Worm (Caenorhabditis elegans) whole organism, L1 larva: ENCODE data around the gene dpff-1.

Source experiments
- C04F5.9 ChIP-seq: sonication (generic microtip); optimal IDR thresholded peaks from 2 replicates; lab custom pipeline; 2016; ENCODE audit warnings: missing genetic modification characterization, missing compliant biosample characterization
- aha-1 ChIP-seq: fragments of 150-350 bp; optimal IDR thresholded peaks from 2 replicates; lab custom pipeline; 2014; ENCODE audit warnings: missing biosample characterization, missing genetic modification characterization
- alr-1 ChIP-seq: fragments of 200-800 bp; sonication (Bioruptor generic); optimal IDR thresholded peaks from 2 replicates; lab custom pipeline; 2018; ENCODE audit warnings: borderline replicate concordance, mild to moderate bottlenecking, missing genetic modification characterization, missing compliant biosample characterization
- aly-2 ChIP-seq: fragments of 150-350 bp; optimal IDR thresholded peaks from 2 replicates; lab custom pipeline; 2014; ENCODE audit warnings: missing biosample characterization, missing genetic modification characterization
- ama-1 ChIP-seq: fragments of 150-350 bp; optimal IDR thresholded peaks from 2 replicates; lab custom pipeline; 2014
- blmp-1 ChIP-seq: fragments of 150-350 bp; optimal IDR thresholded peaks from 2 replicates; lab custom pipeline; 2014; ENCODE audit warnings: missing biosample characterization, missing genetic modification characterization
- ceh-82 ChIP-seq, 3 experiments: fragments of 150-350 bp in 1 of 3; sonication (generic microtip) in 2 of 3; optimal IDR thresholded peaks; 2 replicates each; lab custom pipeline; 2014 to 2017; ENCODE audit warnings: missing biosample characterization in 3 of 3, missing genetic modification characterization in 3 of 3
- efl-1 ChIP-seq, 4 experiments: fragments of 150-350 bp; optimal IDR thresholded peaks in 3 of 4; peaks in 1 of 4; 1 replicate in 1 of 4; 2 replicates in 3 of 4; lab custom pipeline; 2014; ENCODE audit warnings: missing biosample characterization in 2 of 4, missing genetic modification characterization in 2 of 4, missing genetic modification reagents in 2 of 4
- efl-3 ChIP-seq: fragments of 200-800 bp; sonication (Bioruptor generic); optimal IDR thresholded peaks from 2 replicates; lab custom pipeline; 2018; ENCODE audit warnings: mild to moderate bottlenecking, missing genetic modification characterization, missing compliant biosample characterization
- egl-13 ChIP-seq: sonication (generic microtip); optimal IDR thresholded peaks from 2 replicates; lab custom pipeline; 2016; ENCODE audit warnings: missing genotype, missing genetic modification reagents, missing genetic modification characterization, missing compliant biosample characterization
- elt-2 ChIP-seq: sonication (generic microtip); optimal IDR thresholded peaks from 2 replicates; lab custom pipeline; 2016; ENCODE audit warnings: missing genetic modification characterization, mild to moderate bottlenecking, inconsistent platforms, missing compliant biosample characterization, missing genetic modification reagents
- elt-3 ChIP-seq, 6 experiments: fragments of 150-350 bp in 1 of 6; sonication (generic microtip); optimal IDR thresholded peaks; 2 replicates each; lab custom pipeline; 2017 to 2018; ENCODE audit warnings: missing biosample characterization in 6 of 6, missing genetic modification characterization in 6 of 6, inconsistent platforms in 1 of 6
- ets-5 ChIP-seq: fragments of 200-800 bp; sonication (Bioruptor generic); IDR thresholded peaks from 2 replicates; pipeline ENCODE4 v1.3.6; 2022; ENCODE audit warnings: missing genetic modification characterization, missing compliant biosample characterization
- fkh-8 ChIP-seq: sonication (generic microtip); optimal IDR thresholded peaks from 2 replicates; lab custom pipeline; 2016; ENCODE audit warnings: mild to moderate bottlenecking, missing genetic modification characterization, missing compliant biosample characterization
- fos-1 ChIP-seq: fragments of 150-350 bp; optimal IDR thresholded peaks from 2 replicates; lab custom pipeline; 2014; ENCODE audit warnings: missing biosample characterization, missing genetic modification characterization
- grh-1 ChIP-seq: fragments of 200-800 bp; sonication (Bioruptor generic); IDR thresholded peaks from 2 replicates; pipeline ENCODE4 v1.3.6; 2022; ENCODE audit warnings: missing genetic modification reagents, missing genetic modification characterization, missing compliant biosample characterization
- hlh-17 ChIP-seq: fragments of 200-800 bp; sonication (Bioruptor generic); optimal IDR thresholded peaks from 2 replicates; lab custom pipeline; 2018; ENCODE audit warnings: missing genetic modification characterization, mild to moderate bottlenecking, missing compliant biosample characterization, moderate library complexity, borderline replicate concordance
- irx-1 ChIP-seq: sonication (generic microtip); optimal IDR thresholded peaks from 2 replicates; lab custom pipeline; 2016; ENCODE audit warnings: missing genetic modification characterization, missing compliant biosample characterization
- jun-1 ChIP-seq: fragments of 150-350 bp; optimal IDR thresholded peaks from 2 replicates; lab custom pipeline; 2014; ENCODE audit warnings: missing biosample characterization, missing genetic modification reagents, missing genetic modification characterization
- lin-13 ChIP-seq: fragments of 150-350 bp; optimal IDR thresholded peaks from 2 replicates; lab custom pipeline; 2014; ENCODE audit warnings: missing biosample characterization, missing genetic modification reagents, missing genetic modification characterization
- lin-14 ChIP-seq: fragments of 200-800 bp; sonication (Bioruptor generic); optimal IDR thresholded peaks from 2 replicates; lab custom pipeline; 2018; ENCODE audit warnings: mild to moderate bottlenecking, missing genetic modification characterization, moderate library complexity, missing compliant biosample characterization
- lin-15B ChIP-seq: fragments of 150-350 bp; sonication (generic microtip); optimal IDR thresholded peaks from 3 replicates; lab custom pipeline; 2014; ENCODE audit warnings: missing biosample characterization, missing genetic modification characterization
- lin-35 ChIP-seq, 2 experiments: fragments of 150-350 bp; optimal IDR thresholded peaks; 2 replicates each; lab custom pipeline; 2014; ENCODE audit warnings: missing biosample characterization in 2 of 2, missing genetic modification characterization in 2 of 2, missing genetic modification reagents in 2 of 2
- lin-39 ChIP-seq: fragments of 150-350 bp; optimal IDR thresholded peaks from 2 replicates; lab custom pipeline; 2014; ENCODE audit warnings: missing biosample characterization, missing genetic modification reagents, missing genetic modification characterization
- lsy-2 ChIP-seq, 2 experiments: fragments of 150-350 bp; optimal IDR thresholded peaks; 2 replicates each; lab custom pipeline; 2014; ENCODE audit warnings: missing biosample characterization in 2 of 2, missing genetic modification characterization in 2 of 2
- mef-2 ChIP-seq: fragments of 150-350 bp; optimal IDR thresholded peaks from 2 replicates; lab custom pipeline; 2014; ENCODE audit warnings: missing biosample characterization, missing genetic modification characterization
- mep-1 ChIP-seq: fragments of 150-350 bp; optimal IDR thresholded peaks from 2 replicates; lab custom pipeline; 2014; ENCODE audit warnings: missing biosample characterization, missing genetic modification characterization
- nhr-12 ChIP-seq: sonication (generic microtip); optimal IDR thresholded peaks from 2 replicates; lab custom pipeline; 2017; ENCODE audit warnings: missing biosample characterization, missing genetic modification characterization
- nhr-20 ChIP-seq: sonication (generic microtip); optimal IDR thresholded peaks from 2 replicates; lab custom pipeline; 2016; ENCODE audit warnings: mild to moderate bottlenecking, missing genetic modification characterization, missing compliant biosample characterization
- nhr-237 ChIP-seq: fragments of 150-350 bp; optimal IDR thresholded peaks from 2 replicates; lab custom pipeline; 2014; ENCODE audit warnings: missing biosample characterization, missing genetic modification characterization
- nhr-47 ChIP-seq: sonication (generic microtip); optimal IDR thresholded peaks from 2 replicates; lab custom pipeline; 2016; ENCODE audit warnings: mild to moderate bottlenecking, missing genetic modification characterization, moderate library complexity, missing compliant biosample characterization
- nhr-85 ChIP-seq: sonication (generic microtip); peaks from one replicate; lab custom pipeline; 2016; ENCODE audit warnings: missing genetic modification characterization, inconsistent platforms, missing compliant biosample characterization
- nhr-90 ChIP-seq: sonication (generic microtip); optimal IDR thresholded peaks from 2 replicates; lab custom pipeline; 2016; ENCODE audit warnings: mild to moderate bottlenecking, missing genetic modification characterization, missing compliant biosample characterization; ENCODE audit not compliant: poor library complexity
- pag-3 ChIP-seq: sonication (generic microtip); optimal IDR thresholded peaks from 2 replicates; lab custom pipeline; 2017; ENCODE audit warnings: missing genetic modification characterization, mild to moderate bottlenecking, missing compliant biosample characterization, antibody characterized with exemption, borderline replicate concordance; ENCODE audit not compliant: insufficient read depth
- pax-3 ChIP-seq: fragments of 200-800 bp; sonication (Bioruptor generic); optimal IDR thresholded peaks from 2 replicates; lab custom pipeline; 2018; ENCODE audit warnings: mild to moderate bottlenecking, missing genetic modification characterization, moderate library complexity, missing compliant biosample characterization
- rnt-1 ChIP-seq: sonication (generic microtip); optimal IDR thresholded peaks from 2 replicates; lab custom pipeline; 2016; ENCODE audit warnings: mild to moderate bottlenecking, missing genetic modification characterization, moderate library complexity, missing compliant biosample characterization
- snpc-4 ChIP-seq: fragments of 150-350 bp; optimal IDR thresholded peaks from 2 replicates; lab custom pipeline; 2014; ENCODE audit warnings: missing biosample characterization, missing genetic modification characterization
- sox-4 ChIP-seq: sonication (generic microtip); optimal IDR thresholded peaks from 2 replicates; lab custom pipeline; 2016; ENCODE audit warnings: missing genetic modification characterization, missing compliant biosample characterization
- sup-37 ChIP-seq: fragments of 200-800 bp; sonication (Bioruptor generic); optimal IDR thresholded peaks from 2 replicates; lab custom pipeline; 2018; ENCODE audit warnings: mild to moderate bottlenecking, missing genetic modification characterization, missing compliant biosample characterization
- tlp-1 ChIP-seq: fragments of 150-350 bp; optimal IDR thresholded peaks from 2 replicates; lab custom pipeline; 2014; ENCODE audit warnings: missing biosample characterization, missing genetic modification characterization
- unc-30 ChIP-seq: sonication (generic microtip); optimal IDR thresholded peaks from 2 replicates; lab custom pipeline; 2017; ENCODE audit warnings: missing biosample characterization, missing genetic modification characterization
- unc-62 ChIP-seq: fragments of 150-350 bp; optimal IDR thresholded peaks from 2 replicates; lab custom pipeline; 2014; ENCODE audit warnings: missing biosample characterization, missing genetic modification reagents, missing genetic modification characterization
- unc-98 ChIP-seq: fragments of 200-800 bp; sonication (Bioruptor generic); IDR thresholded peaks from 2 replicates; pipeline ENCODE4 v1.3.6; 2022; ENCODE audit warnings: missing genetic modification characterization, missing compliant biosample characterization
- zag-1 ChIP-seq: fragments of 150-350 bp; optimal IDR thresholded peaks from 2 replicates; lab custom pipeline; 2014; ENCODE audit warnings: missing biosample characterization, missing genetic modification characterization
- ztf-11 ChIP-seq, 2 experiments: sonication (generic microtip); optimal IDR thresholded peaks; 2 replicates each; lab custom pipeline; 2016 to 2017; ENCODE audit warnings: missing genetic modification characterization in 2 of 2, missing biosample characterization in 1 of 2, missing compliant biosample characterization in 1 of 2

Gene dpff-1

ce11 chrIII:5951589-5952378, 45.6 kb upstream of the dpff-1 start (continued):
- TF ChIP-seq sox-4 (tag; lab: Kevin White, UChicago): no peak
- TF ChIP-seq lin-39 (tag; lab: Kevin White, UChicago): no peak
- peak; percentile 12 for TF ChIP-seq nhr-47
- TF ChIP-seq snpc-4 (tag; lab: Kevin White, UChicago): no peak
- peak; percentile 34 to 52 for TF ChIP-seq lsy-2 (tag; optimal IDR thresholded peaks at IDR 0.05; lab: Kevin White, UChicago)
- no peak for TF ChIP-seq efl-3 (GFP tag; lab: Kevin White, UChicago)
- peak; percentile 59 for TF ChIP-seq mep-1 (tag; lab: Kevin White, UChicago)
- no peak for TF ChIP-seq alr-1
- TF ChIP-seq aha-1: no peak
- TF ChIP-seq unc-30 (tag; lab: Kevin White, UChicago): no peak
- no peak for TF ChIP-seq lin-15B (tag; lab: Kevin White, UChicago)
- TF ChIP-seq ztf-11 (tag; optimal IDR thresholded peaks at IDR 0.05; lab: Kevin White, UChicago): no peak
- no peak for TF ChIP-seq jun-1 (tag; lab: Kevin White, UChicago)
- TF ChIP-seq sup-37 (GFP tag; lab: Kevin White, UChicago): no peak
- TF ChIP-seq mef-2 (tag; lab: Kevin White, UChicago): no peak
- TF ChIP-seq zag-1: no peak
- TF ChIP-seq ceh-82 (tag; optimal IDR thresholded peaks at IDR 0.05; lab: Kevin White, UChicago): peak in 1 of 3 experiments; percentile 12
- TF ChIP-seq nhr-85: peak; percentile 91
- TF ChIP-seq aly-2: no peak
- TF ChIP-seq elt-2: no peak
- TF ChIP-seq lin-35 (GFP tag; optimal IDR thresholded peaks at IDR 0.05; lab: Kevin White, UChicago): peak; percentile 3 to 53
- peak; percentile 46 for TF ChIP-seq blmp-1 (tag; lab: Kevin White, UChicago)
- no peak for TF ChIP-seq tlp-1
- TF ChIP-seq nhr-20: peak; percentile 71
- TF ChIP-seq nhr-12 (tag; lab: Kevin White, UChicago): no peak
- no peak for TF ChIP-seq nhr-90
- no peak for TF ChIP-seq unc-98 (GFP tag; lab: Robert Waterston, UW)
- TF ChIP-seq pax-3: no peak
- no peak for TF ChIP-seq lin-13
- TF ChIP-seq egl-13 (tag; lab: Kevin White, UChicago): no peak
- no peak for TF ChIP-seq fos-1 (tag; lab: Kevin White, UChicago)
- no peak for TF ChIP-seq C04F5.9 (tag; lab: Kevin White, UChicago)
- peak; percentile 52; the same call in 1 of the 2 replicates for TF ChIP-seq grh-1 (GFP tag; lab: Robert Waterston, UW)

ce11 chrIII:5950756-5951345, 44.7 kb upstream of the dpff-1 start:
- TF ChIP-seq lin-14 (no peak), ets-5 (no peak), rnt-1 (tag; lab: Kevin White, UChicago) (peak; percentile 1), irx-1 (tag; lab: Kevin White, UChicago) (no peak), nhr-237 (tag; lab: Kevin White, UChicago) (no peak), efl-1 (optimal IDR thresholded peaks at IDR 0.05; lab: Kevin White, UChicago) (no peak), efl-1 (GFP tag; optimal IDR thresholded peaks at IDR 0.05 in 1 of 2; lab: Kevin White, UChicago) (peak in 1 of 2 experiments; percentile 68), lin-35 (GFP tag; optimal IDR thresholded peaks at IDR 0.05; lab: Kevin White, UChicago) (peak in 1 of 2 experiments; percentile 48), unc-62 (no peak), ztf-11 (tag; optimal IDR thresholded peaks at IDR 0.05; lab: Kevin White, UChicago) (no peak), elt-3 (tag; optimal IDR thresholded peaks at IDR 0.05; lab: Kevin White, UChicago) (no peak), nhr-12 (tag; lab: Kevin White, UChicago) (no peak), ama-1 (lab: Kevin White, UChicago) (no peak), pag-3 (tag; lab: Kevin White, UChicago) (no peak), nhr-90 (no peak), blmp-1 (tag; lab: Kevin White, UChicago) (no peak), lsy-2 (tag; optimal IDR thresholded peaks at IDR 0.05; lab: Kevin White, UChicago) (no peak), unc-30 (tag; lab: Kevin White, UChicago) (no peak), fkh-8 (tag; lab: Kevin White, UChicago) (no peak), efl-3 (GFP tag; lab: Kevin White, UChicago) (no peak), hlh-17 (GFP tag; lab: Kevin White, UChicago) (no peak)
